Fruit fly (Drosophila melanogaster) ovary, adult (tissue): ENCODE data around the gene CG12502.
A peak's percentile ranks its signal among the peaks of the same experiment; 100 is the strongest.

Experiments
- CG17801 ChIP-seq: fragments of 200-800 bp; optimal IDR thresholded peaks from 2 replicates; lab custom pipeline; 2019; ENCODE audit warnings: missing biosample characterization, mild to moderate bottlenecking, missing genetic modification characterization, moderate library complexity; ENCODE audit not compliant: partially characterized antibody

CG12502 gene

dm6 chr3L:882892-883255 lies 17.7 kb downstream of the CG12502 start:
- no peak for TF ChIP-seq CG17801

DNA sequence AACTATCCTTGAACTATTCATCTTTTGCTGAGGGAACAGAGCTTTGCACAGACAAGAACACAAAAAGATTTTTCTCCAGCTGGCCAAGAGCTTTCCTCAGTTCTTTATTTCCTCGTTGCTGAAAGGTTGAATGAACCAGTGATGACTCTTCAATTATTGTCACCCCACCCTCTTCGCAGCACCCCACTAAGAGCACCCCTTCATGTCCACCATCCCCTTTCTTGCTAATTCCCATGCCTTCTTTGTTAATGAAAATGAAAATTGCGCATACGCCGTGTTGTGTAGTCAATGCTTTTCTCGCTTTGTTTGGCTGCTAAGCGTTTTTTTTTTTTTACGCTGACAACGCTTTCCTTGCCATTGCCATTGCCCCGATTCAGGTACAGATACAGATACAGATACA lies 18.6 kb downstream of the CG12502 start:
- no peak for TF ChIP-seq CG17801

DNA sequence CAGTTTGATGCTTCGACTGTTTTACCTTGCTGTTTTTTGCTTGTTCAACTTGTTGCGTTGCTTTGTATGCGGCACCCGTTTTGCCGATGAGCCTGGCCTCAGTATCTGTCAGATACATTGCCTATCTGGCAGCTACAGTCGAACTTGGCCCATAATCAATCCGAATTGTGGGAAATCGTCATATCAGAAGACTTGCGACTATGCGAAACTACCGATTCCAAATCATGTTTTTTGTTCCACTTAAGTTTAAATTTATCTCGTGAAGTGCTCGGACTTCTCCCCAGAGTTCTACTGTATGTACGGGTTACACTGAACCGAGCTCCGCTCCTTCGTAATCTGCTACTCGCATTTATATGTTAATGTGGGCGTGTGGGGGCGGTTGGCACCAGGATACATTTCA lies 19.0 kb downstream of the CG12502 start:
- no peak for TF ChIP-seq CG17801

- no peak for TF ChIP-seq CG17801
Observed at dm6 chr3L:885006-885405, 19.8 kb downstream of the CG12502 start.

- no peak for TF ChIP-seq CG17801
Observed at dm6 chr3L:885624-886257, 20.5 kb downstream of the CG12502 start.

dm6 chr3L:887423-888097 lies 22.4 kb downstream of the CG12502 start:
- TF ChIP-seq CG17801 = no peak

DNA sequence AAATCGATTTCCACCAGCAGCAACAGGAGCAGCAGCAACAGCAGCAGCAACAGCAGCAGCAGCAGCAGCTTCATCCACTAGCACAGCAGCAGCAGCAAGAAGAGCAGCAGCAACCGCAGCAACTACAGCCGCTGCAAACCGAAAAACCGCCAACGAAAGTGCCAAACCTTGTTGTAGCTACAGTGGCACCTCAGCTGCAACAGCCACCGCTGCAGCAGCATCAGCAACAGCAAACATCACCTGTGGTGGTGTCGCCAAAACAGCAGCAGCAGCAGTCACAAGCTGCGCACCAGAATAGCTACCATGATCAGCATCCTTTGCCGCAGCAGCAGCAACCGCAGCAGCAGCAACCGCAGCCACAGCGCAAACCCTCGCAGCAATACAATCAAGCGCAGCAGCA lies 23.2 kb downstream of the CG12502 start:
- no peak for TF ChIP-seq CG17801

DNA sequence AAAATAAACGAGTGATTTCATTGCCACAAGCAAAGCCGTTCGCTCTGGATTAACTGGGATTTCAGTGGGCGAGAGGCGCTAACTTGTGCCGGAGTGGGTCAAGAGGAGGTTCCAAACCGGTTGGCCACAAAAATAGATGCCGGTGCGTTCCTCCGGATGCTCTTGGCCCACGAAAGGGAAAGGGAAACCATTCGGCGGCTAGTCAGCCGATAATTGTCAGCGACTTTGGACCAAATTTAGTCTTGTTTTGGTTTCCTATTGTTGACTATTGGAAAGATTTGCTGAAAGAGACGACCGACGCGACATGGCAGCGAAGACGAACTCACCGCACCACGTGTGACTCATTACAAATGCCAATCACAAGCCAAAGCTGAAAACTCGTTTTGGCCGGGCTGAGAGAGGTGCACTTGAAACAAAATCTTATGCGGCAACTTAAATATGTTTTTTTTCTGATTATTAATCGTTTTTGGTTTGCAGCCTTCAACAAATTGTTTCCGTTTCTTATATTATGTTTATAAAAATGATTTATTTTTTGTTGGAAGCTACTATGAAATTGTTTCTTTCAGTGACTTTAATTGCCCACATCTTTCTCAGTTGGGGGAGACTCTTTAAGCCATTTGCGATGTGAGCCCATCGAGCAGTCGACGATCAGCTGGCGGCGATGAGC lies 30.3 kb downstream of the CG12502 start, which contains the start of gene CG34056:
Gene CG34056 (plus strand): TSS at position 638 of the 667 bp plus-strand sequence.
- peak; percentile 65 for TF ChIP-seq CG17801

- TF ChIP-seq CG17801 = no peak
Observed at dm6 chr3L:897080-897479, 31.9 kb downstream of the CG12502 start, which contains the start of gene CG34057. TSS of gene CG34057 (plus strand) at chr3L:897380.

DNA sequence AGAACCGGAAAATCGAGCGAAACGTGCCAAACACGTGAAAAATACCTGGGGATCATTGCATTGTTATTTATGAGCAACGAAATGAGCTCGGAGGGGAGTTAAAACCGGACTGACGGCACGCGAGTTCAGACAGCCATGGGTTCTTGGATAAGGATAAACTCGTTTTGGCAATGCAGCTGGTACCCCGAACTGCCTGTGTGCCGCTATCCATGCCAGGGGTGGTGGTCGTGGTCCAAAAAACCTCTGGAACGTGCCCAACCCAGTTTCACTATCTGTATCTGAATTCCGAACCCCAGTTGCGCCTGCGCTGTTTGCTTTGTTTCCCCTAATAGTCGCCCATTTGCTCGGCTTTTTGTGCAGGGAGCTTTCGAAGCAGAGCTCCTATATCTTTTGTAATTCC lies 34.1 kb downstream of the CG12502 start:
- no peak for TF ChIP-seq CG17801

DNA sequence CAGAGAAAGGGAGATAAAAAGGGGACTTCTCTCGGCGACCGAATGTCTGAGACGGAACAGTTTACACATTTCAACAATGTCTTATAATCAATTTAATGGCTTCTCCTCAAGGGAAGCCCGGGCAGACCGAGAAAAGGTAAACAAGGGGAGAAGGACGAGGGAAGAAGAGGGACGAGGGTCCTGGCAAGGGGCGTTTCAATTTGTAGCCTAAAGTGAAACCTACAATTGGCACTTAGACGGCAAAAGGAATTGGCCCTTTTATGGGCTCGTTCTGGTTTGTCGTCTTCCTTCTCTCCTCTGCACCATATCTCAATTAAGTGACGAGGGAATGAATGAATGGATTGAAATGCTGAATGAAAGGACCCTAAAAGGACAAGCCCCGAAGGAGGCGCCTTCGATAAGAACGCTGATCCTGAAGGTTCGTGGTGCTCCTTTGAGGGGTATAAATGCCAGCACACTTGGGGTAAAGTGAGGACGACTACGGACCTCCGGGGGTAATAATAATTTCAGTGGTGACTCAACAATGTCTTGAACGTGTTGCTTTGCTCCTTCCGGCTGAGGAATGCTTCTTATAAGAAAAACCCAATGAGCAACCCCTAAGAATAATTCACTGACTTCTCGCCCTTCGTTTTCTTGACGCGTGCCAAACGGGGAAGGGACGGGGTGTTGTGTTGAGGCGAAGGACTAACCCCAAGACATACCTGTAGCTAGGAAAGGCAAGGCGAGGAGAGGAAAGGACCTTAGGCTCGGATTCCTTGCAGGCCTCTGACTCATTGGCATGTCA lies 35.5 kb downstream of the CG12502 start:
- no peak for TF ChIP-seq CG17801

dm6 chr3L:901442-901841 lies 36.2 kb downstream of the CG12502 start:
- TF ChIP-seq CG17801 = no peak

dm6 chr3L:902598-902997 lies 37.4 kb downstream of the CG12502 start, which contains the start of gene mat:
TSS of gene mat (plus strand) at chr3L:902898.
- TF ChIP-seq CG17801 = no peak

DNA sequence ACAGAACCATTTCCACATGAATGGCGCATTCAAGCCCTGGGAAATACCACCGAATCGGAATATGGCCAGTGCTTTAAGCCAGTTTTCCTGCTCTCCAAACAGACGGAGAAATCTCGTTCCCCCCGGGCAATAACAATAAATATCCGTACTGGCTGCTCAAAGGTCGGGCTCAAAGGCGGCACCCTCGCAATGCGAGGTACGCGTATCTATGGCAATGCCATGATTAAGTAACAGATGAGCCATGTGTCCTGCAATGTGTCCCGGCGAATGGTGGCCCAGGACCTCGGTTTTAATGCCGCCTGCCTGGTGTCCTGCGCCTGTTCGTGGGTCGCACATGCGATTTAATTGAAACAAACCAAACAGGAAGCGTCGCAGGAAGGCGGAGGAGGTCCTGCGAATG lies 38.7 kb downstream of the CG12502 start:
- TF ChIP-seq CG17801 = no peak

- TF ChIP-seq CG17801 = no peak
Observed at dm6 chr3L:904364-904763, 39.2 kb downstream of the CG12502 start.

DNA sequence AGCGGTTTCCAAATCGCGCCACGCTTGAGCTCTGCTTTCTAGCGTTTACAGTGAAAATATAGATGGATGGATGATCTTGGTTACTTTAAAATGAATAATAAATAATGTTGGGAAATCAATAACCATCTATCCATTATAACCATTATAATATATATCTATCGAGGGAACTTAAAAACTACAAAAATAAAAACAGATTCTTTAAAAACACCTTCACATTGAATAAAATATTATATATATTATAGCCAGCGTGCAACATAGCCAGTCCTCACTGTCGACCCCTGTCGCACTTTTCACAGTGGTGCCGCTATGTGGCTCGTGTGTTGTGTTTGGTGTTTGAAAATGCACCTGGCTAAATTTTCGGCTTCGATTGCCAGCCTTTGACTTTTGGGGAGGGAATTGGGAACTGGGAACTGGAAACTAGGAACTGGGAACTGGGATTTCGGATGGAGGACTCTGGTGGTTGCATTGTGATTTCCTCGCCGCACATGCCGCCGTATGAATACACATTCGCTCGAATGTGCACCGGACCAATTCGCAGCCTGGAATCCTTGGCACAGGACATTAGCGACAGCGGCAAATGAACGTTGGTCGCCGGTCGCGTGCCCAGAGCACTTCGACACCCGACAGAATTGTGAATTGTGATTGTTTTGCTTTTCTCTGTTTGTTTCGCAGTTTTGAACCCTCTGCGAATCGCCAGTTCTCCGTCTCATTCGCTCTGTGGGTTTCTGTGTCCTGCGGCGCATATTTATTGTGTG lies 40.0 kb downstream of the CG12502 start:
- TF ChIP-seq CG17801 = no peak
